Fruit fly (Drosophila melanogaster): Measurements from ENCODE around the gene CG15387.

The CG15387 gene

dm6 chr2L:2189100-2189499 is 37.0 kb downstream of the CG15387 start (continued):
- TF ChIP-seq HmgD (GFP tag; optimal IDR thresholded peaks at IDR 0.05) (no peak), H2.0 (GFP tag; IDR thresholded peaks at IDR 0.05) (peak; percentile 44; the same call in 1 of the 2 replicates), CHES-1-like (GFP tag; optimal IDR thresholded peaks at IDR 0.05) (no peak), ssp (GFP tag; IDR thresholded peaks at IDR 0.05) (peak; percentile 61), CG16779 (GFP tag; IDR thresholded peaks at IDR 0.05) (no peak), Lpt (GFP tag; optimal IDR thresholded peaks at IDR 0.05) (no peak), lilli (GFP tag; optimal IDR thresholded peaks at IDR 0.05) (peak; percentile 56), pfk (GFP tag; optimal IDR thresholded peaks at IDR 0.05) (no peak), dysf (GFP tag; IDR thresholded peaks at IDR 0.05) (peak; percentile 31; the same call in 1 of the 3 replicates), sima (GFP tag; optimal IDR thresholded peaks at IDR 0.05) (no peak), hkb (optimal IDR thresholded peaks at IDR 0.05) (no peak), hkb (GFP tag; IDR thresholded peaks at IDR 0.05) (peak; percentile 60), Aef1 (GFP tag; IDR thresholded peaks at IDR 0.05) (no peak), Deaf1 (tag; optimal IDR thresholded peaks at IDR 0.05) (no peak), chn (GFP tag; optimal IDR thresholded peaks at IDR 0.05) (peak; percentile 79), nerfin-2 (GFP tag; IDR thresholded peaks at IDR 0.05; ENCODE audit: partially characterized antibody) (no peak), salm (tag; optimal IDR thresholded peaks at IDR 0.05) (no peak), Dip2 (GFP tag; IDR thresholded peaks at IDR 0.05) (no peak), CG14441 (GFP tag; IDR thresholded peaks at IDR 0.05) (0 out of 2 replicates have a peak, but pooled peaks have one; percentile 7), CG1024 (GFP tag; IDR thresholded peaks at IDR 0.05) (peak; percentile 47; the same call in 1 of the 2 replicates), Hr51 (GFP tag; optimal IDR thresholded peaks at IDR 0.05) (peak in 1 of 2 experiments; percentile 27), p53 (GFP tag; optimal IDR thresholded peaks at IDR 0.05) (no peak), vfl (GFP tag; optimal IDR thresholded peaks at IDR 0.05) (no peak), CG6854 (GFP tag; optimal IDR thresholded peaks at IDR 0.05) (no peak), jing (GFP tag; optimal IDR thresholded peaks at IDR 0.05) (peak; percentile 40), shn (GFP tag; optimal IDR thresholded peaks at IDR 0.05) (peak; percentile 52), Fer3 (tag; optimal IDR thresholded peaks at IDR 0.05) (no peak), CG18262 (tag; optimal IDR thresholded peaks at IDR 0.05) (peak; percentile 90), wek (GFP tag; optimal IDR thresholded peaks at IDR 0.05) (no peak), Eip74EF (GFP tag; optimal IDR thresholded peaks at IDR 0.05) (peak in 1 of 2 experiments; percentile 25), Stat92E (GFP tag; optimal IDR thresholded peaks at IDR 0.05) (peak in 1 of 3 experiments; percentile 93), gcm (GFP tag; optimal IDR thresholded peaks at IDR 0.05) (peak; percentile 74), CG11398 (GFP tag; optimal IDR thresholded peaks at IDR 0.05) (peak; percentile 47), run (tag; optimal IDR thresholded peaks at IDR 0.05) (no peak), CG17829 (tag; optimal IDR thresholded peaks at IDR 0.05) (peak; percentile 88), disco-r (GFP tag; optimal IDR thresholded peaks at IDR 0.05) (no peak), cad (GFP tag; optimal IDR thresholded peaks at IDR 0.05) (no peak), ERR (GFP tag; optimal IDR thresholded peaks at IDR 0.05) (no peak), otp (GFP tag; IDR thresholded peaks at IDR 0.05) (peak; percentile 70; the same call in 2 of the 3 replicates), Dll (GFP tag; IDR thresholded peaks at IDR 0.05; ENCODE audit: partially characterized antibody) (no peak), sens (GFP tag) (peak; percentile 98), da (GFP tag; optimal IDR thresholded peaks at IDR 0.05) (no peak), CG3838 (GFP tag; optimal IDR thresholded peaks at IDR 0.05) (no peak), ems (GFP tag; optimal IDR thresholded peaks at IDR 0.05) (peak; percentile 13), Nf-YB (GFP tag; optimal IDR thresholded peaks at IDR 0.05) (peak; percentile 36), CG34224 (GFP tag; IDR thresholded peaks at IDR 0.05; ENCODE audit: partially characterized antibody) (no peak), CG11085 (GFP tag; IDR thresholded peaks at IDR 0.05) (0 out of 2 replicates have a peak, but pooled peaks have one; percentile 8), dan (GFP tag; IDR thresholded peaks at IDR 0.05) (peak; percentile 25; the same call in 1 of the 2 replicates), sc (optimal IDR thresholded peaks at IDR 0.05) (no peak), sc (GFP tag; optimal IDR thresholded peaks at IDR 0.05) (peak; percentile 72), eve (GFP tag; optimal IDR thresholded peaks at IDR 0.05) (no peak), BEAF-32 (GFP tag; optimal IDR thresholded peaks at IDR 0.05) (no peak)

Data from whole organism, embryonic.